Worm (Caenorhabditis elegans) whole organism, L4 larva: Measurements from ENCODE around the gene C25E10.11.

Source experiments
- T26A8.4 ChIP-seq: fragments of 200-800 bp; sonication (Bioruptor generic); IDR thresholded peaks from 2 replicates; pipeline ENCODE4 v1.3.6; 2022; ENCODE audit warnings: missing genetic modification characterization, missing compliant biosample characterization
- Y105C5A.15 ChIP-seq: fragments of 200-800 bp; sonication (Bioruptor generic); IDR thresholded peaks from 2 replicates; pipeline ENCODE4 v1.3.6; 2022; ENCODE audit warnings: missing genetic modification characterization, missing compliant biosample characterization
- ZK337.2 ChIP-seq: fragments of 200-800 bp; sonication (Bioruptor generic); IDR thresholded peaks from 2 replicates; pipeline ENCODE4 v1.3.6; 2022; ENCODE audit warnings: missing genetic modification reagents, missing genetic modification characterization, missing compliant biosample characterization
- aha-1 ChIP-seq: fragments of 150-350 bp; peaks from one replicate; lab custom pipeline; 2014; ENCODE audit warnings: missing biosample characterization, missing genetic modification characterization
- attf-4 ChIP-seq: sonication (generic microtip); optimal IDR thresholded peaks from 3 replicates; lab custom pipeline; 2017; ENCODE audit warnings: missing biosample characterization, missing genetic modification characterization
- ceh-32 ChIP-seq: sonication (generic microtip); optimal IDR thresholded peaks from 2 replicates; lab custom pipeline; 2016; ENCODE audit warnings: mild to moderate bottlenecking, missing genetic modification characterization, missing compliant biosample characterization; ENCODE audit not compliant: poor library complexity
- cey-2 ChIP-seq: sonication (generic microtip); optimal IDR thresholded peaks from 3 replicates; lab custom pipeline; 2017; ENCODE audit warnings: missing genetic modification characterization, mild to moderate bottlenecking, missing compliant biosample characterization, antibody characterized with exemption, borderline replicate concordance; ENCODE audit not compliant: insufficient read depth
- daf-19 ChIP-seq: fragments of 200-800 bp; sonication (Bioruptor generic); conservative IDR thresholded peaks from 2 replicates; pipeline ENCODE4 v1.3.6; 2022; ENCODE audit warnings: missing genetic modification characterization, missing compliant biosample characterization
- dmd-8 ChIP-seq: fragments of 200-800 bp; sonication (Bioruptor generic); IDR thresholded peaks from 2 replicates; pipeline ENCODE4 v1.3.6; 2022; ENCODE audit warnings: missing genetic modification characterization, missing compliant biosample characterization
- duxl-1 ChIP-seq: sonication (generic microtip); optimal IDR thresholded peaks from 2 replicates; lab custom pipeline; 2016; ENCODE audit warnings: mild to moderate bottlenecking, missing genetic modification characterization, moderate library complexity, missing compliant biosample characterization; ENCODE audit not compliant: poor library complexity
- gei-8 ChIP-seq: fragments of 200-800 bp; sonication (Bioruptor generic); optimal IDR thresholded peaks from 2 replicates; lab custom pipeline; 2018; ENCODE audit warnings: mild to moderate bottlenecking, missing genetic modification characterization, missing compliant biosample characterization
- hlh-30 ChIP-seq: sonication (generic microtip); optimal IDR thresholded peaks from 2 replicates; lab custom pipeline; 2017; ENCODE audit warnings: antibody characterized with exemption, mild to moderate bottlenecking, missing genetic modification characterization, missing compliant biosample characterization; ENCODE audit not compliant: insufficient read depth
- jun-1 ChIP-seq: fragments of 150-350 bp; optimal IDR thresholded peaks from 2 replicates; lab custom pipeline; 2014; ENCODE audit warnings: missing biosample characterization, missing genetic modification reagents, missing genetic modification characterization
- lim-7 ChIP-seq: fragments of 200-800 bp; sonication (Bioruptor generic); IDR thresholded peaks from 2 replicates; pipeline ENCODE4 v1.3.6; 2022; ENCODE audit warnings: missing genetic modification characterization, missing compliant biosample characterization
- lin-13 ChIP-seq: fragments of 150-350 bp; optimal IDR thresholded peaks from 2 replicates; lab custom pipeline; 2014; ENCODE audit warnings: missing biosample characterization, missing genetic modification reagents, missing genetic modification characterization
- lin-38 ChIP-seq: fragments of 200-800 bp; sonication (Bioruptor generic); IDR thresholded peaks from 2 replicates; pipeline ENCODE4 v1.3.6; 2022; ENCODE audit warnings: missing genetic modification reagents, missing genetic modification characterization, missing compliant biosample characterization
- lsy-2 ChIP-seq, 2 experiments: fragments of 150-350 bp in 1 of 2; sonication (generic microtip) in 1 of 2; optimal IDR thresholded peaks; 2 replicates each; lab custom pipeline; 2014 to 2017; ENCODE audit warnings: missing biosample characterization in 2 of 2, missing genetic modification characterization in 2 of 2
- madf-5 ChIP-seq, 2 experiments: fragments of 200-800 bp; sonication (Bioruptor generic); IDR thresholded peaks; 2 replicates each; pipeline ENCODE4 v1.3.6; 2022; ENCODE audit warnings: missing compliant biosample characterization in 2 of 2, missing genetic modification characterization in 2 of 2
- mdl-1 ChIP-seq, 2 experiments: fragments of 150-350 bp in 1 of 2; sonication (generic microtip) in 1 of 2; optimal IDR thresholded peaks; 2 replicates each; lab custom pipeline; 2014 to 2017; ENCODE audit warnings: missing biosample characterization in 2 of 2, missing genetic modification characterization in 2 of 2
- mxl-2 ChIP-seq: fragments of 200-800 bp; sonication (Bioruptor generic); conservative IDR thresholded peaks from 2 replicates; pipeline ENCODE4 v1.3.6; 2022; ENCODE audit warnings: missing genetic modification reagents, missing genetic modification characterization, missing compliant biosample characterization
- nhr-102 ChIP-seq: sonication (generic microtip); optimal IDR thresholded peaks from 2 replicates; lab custom pipeline; 2016; ENCODE audit warnings: mild to moderate bottlenecking, missing genetic modification characterization, moderate library complexity, missing compliant biosample characterization
- nhr-111 ChIP-seq: fragments of 200-800 bp; sonication (Bioruptor generic); optimal IDR thresholded peaks from 2 replicates; lab custom pipeline; 2018; ENCODE audit warnings: mild to moderate bottlenecking, missing genetic modification characterization, missing compliant biosample characterization
- nhr-237 ChIP-seq: sonication (generic microtip); optimal IDR thresholded peaks from 2 replicates; lab custom pipeline; 2017; ENCODE audit warnings: missing biosample characterization, missing genetic modification characterization
- nhr-28 ChIP-seq: fragments of 150-350 bp; optimal IDR thresholded peaks from 2 replicates; lab custom pipeline; 2014; ENCODE audit warnings: missing biosample characterization, missing genetic modification characterization
- nhr-41 ChIP-seq: fragments of 200-800 bp; sonication (Bioruptor generic); IDR thresholded peaks from 2 replicates; pipeline ENCODE4 v1.3.6; 2022; ENCODE audit warnings: missing genetic modification reagents, missing genetic modification characterization, missing compliant biosample characterization
- nhr-6 ChIP-seq: fragments of 150-350 bp; optimal IDR thresholded peaks from 2 replicates; lab custom pipeline; 2014; ENCODE audit warnings: missing biosample characterization, missing genetic modification characterization
- nhr-77 ChIP-seq: fragments of 150-350 bp; optimal IDR thresholded peaks from 2 replicates; lab custom pipeline; 2014; ENCODE audit warnings: missing biosample characterization, missing genetic modification characterization
- sdz-12 ChIP-seq: fragments of 200-800 bp; sonication (Bioruptor generic); optimal IDR thresholded peaks from 2 replicates; lab custom pipeline; 2018; ENCODE audit warnings: mild to moderate bottlenecking, missing genetic modification characterization, missing compliant biosample characterization
- set-16 ChIP-seq: fragments of 200-800 bp; sonication (Bioruptor generic); IDR thresholded peaks from 2 replicates; pipeline ENCODE4 v1.3.6; 2022; ENCODE audit warnings: missing genetic modification reagents, missing genetic modification characterization, missing compliant biosample characterization
- spr-3 ChIP-seq: fragments of 200-800 bp; sonication (Bioruptor generic); optimal IDR thresholded peaks from 2 replicates; lab custom pipeline; 2018; ENCODE audit warnings: mild to moderate bottlenecking, missing genetic modification characterization, missing compliant biosample characterization
- tag-97 ChIP-seq: fragments of 200-800 bp; sonication (Bioruptor generic); IDR thresholded peaks from 2 replicates; pipeline ENCODE4 v1.3.6; 2022; ENCODE audit warnings: missing genetic modification characterization, missing compliant biosample characterization
- unc-39 ChIP-seq: sonication (generic microtip); optimal IDR thresholded peaks from 2 replicates; lab custom pipeline; 2017; ENCODE audit warnings: missing biosample characterization, missing genetic modification characterization
- unc-62 ChIP-seq, 3 experiments: fragments of 150-350 bp in 1 of 3; sonication (generic microtip); optimal IDR thresholded peaks in 2 of 3; peaks in 1 of 3; 1 replicate in 1 of 3; 2 replicates in 2 of 3; lab custom pipeline; 2014 to 2017; ENCODE audit warnings: missing biosample characterization in 3 of 3, missing genetic modification characterization in 3 of 3, missing genetic modification reagents in 3 of 3, missing genotype in 1 of 3

C25E10.11 gene

DNA sequence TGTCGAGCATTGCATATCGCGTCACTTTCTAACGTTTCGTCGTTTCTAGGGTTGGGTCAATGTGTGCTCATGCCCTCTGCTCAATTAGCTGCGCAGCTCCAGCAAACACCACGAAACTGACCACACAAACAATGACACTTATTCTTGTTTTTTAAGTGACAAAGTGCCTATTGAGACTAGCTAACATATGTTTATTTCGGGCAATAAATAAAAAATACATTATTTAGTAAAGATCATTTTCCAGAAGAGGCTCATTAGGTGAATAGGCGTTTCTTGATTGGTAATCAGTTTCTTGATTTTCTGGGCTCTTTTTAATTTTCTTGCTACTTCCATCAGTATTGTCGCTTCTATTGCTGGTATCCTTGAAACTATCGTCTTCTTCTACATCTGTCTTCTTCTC lies 11.2 kb upstream of the C25E10.11 start, which contains the start of gene T27E4.5:
T27E4.5 (minus strand) TSS at position 101 of the 400 bp plus-strand sequence.
- TF ChIP-seq nhr-102 (tag; lab: Kevin White, UChicago) (no peak), aha-1 (peak; percentile 31), nhr-111 (GFP tag; lab: Kevin White, UChicago) (no peak), lin-13 (no peak), hlh-30 (no peak), spr-3 (GFP tag; lab: Kevin White, UChicago) (no peak)

DNA sequence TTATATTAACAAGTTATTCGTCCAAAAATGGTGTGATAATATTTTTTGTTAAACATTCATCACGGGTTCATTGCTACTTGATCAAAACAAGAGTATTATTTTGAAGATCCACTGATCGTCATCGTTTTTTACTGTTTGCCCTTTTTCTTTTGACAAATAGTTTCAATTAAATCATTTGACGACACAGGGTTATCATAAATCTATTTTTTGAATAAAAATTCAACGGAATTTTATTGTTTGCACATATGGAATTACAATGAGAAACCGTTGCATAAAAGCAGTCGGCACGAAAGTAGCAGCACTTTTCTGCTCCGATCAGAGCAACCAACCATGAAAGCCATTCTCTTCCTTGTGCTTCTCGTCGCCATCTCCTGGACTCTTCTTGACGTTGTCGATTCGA lies 9.2 kb upstream of the C25E10.11 start, which contains the start of gene fip-2:
fip-2 (plus strand) TSS at position 301 of the 400 bp plus-strand sequence.
- TF ChIP-seq sdz-12 (GFP tag; lab: Kevin White, UChicago) = no peak
- TF ChIP-seq nhr-77 (tag; lab: Kevin White, UChicago) = no peak
- TF ChIP-seq nhr-41 (GFP tag; lab: Robert Waterston, UW) = no peak
- TF ChIP-seq lim-7 (GFP tag; lab: Robert Waterston, UW) = no peak
- no peak for TF ChIP-seq dmd-8 (GFP tag; lab: Robert Waterston, UW)
- TF ChIP-seq ceh-32 (tag; lab: Kevin White, UChicago) = no peak
- no peak for TF ChIP-seq mxl-2 (GFP tag; lab: Robert Waterston, UW)
- TF ChIP-seq jun-1 = no peak
- no peak for TF ChIP-seq mdl-1 (tag; optimal IDR thresholded peaks at IDR 0.05; lab: Kevin White, UChicago)
- TF ChIP-seq unc-39 (tag; lab: Kevin White, UChicago) = no peak
- TF ChIP-seq duxl-1 (tag; lab: Kevin White, UChicago) = no peak
- TF ChIP-seq nhr-6 (tag; lab: Kevin White, UChicago) = no peak
- TF ChIP-seq, all 104 proteins: peak for 0

DNA sequence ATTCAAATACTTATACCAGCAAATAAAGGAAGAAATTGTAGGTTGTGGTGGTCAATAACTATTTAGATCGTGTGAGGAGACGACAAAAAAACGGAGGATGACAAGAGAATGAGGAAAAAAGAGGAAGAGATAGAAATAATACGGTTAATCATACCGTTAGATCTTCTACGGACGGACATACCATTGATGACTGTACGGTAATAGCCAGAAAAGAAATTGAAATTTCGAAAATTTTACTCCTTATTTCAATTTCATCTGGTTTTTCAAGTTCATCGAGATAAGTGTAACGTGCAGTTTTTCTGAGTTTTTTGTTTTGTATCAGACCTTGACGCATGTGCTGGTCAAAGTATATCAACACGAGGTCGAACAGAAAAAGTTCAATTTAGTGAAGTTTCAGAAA lies 7.4 kb upstream of the C25E10.11 start:
- peak in 1 of 2 experiments; percentile 13 for TF ChIP-seq unc-62 (GFP tag; optimal IDR thresholded peaks at IDR 0.05 in 1 of 2; lab: Kevin White, UChicago)
- TF ChIP-seq unc-62 (tag; optimal IDR thresholded peaks at IDR 0.05; lab: Kevin White, UChicago) = no peak
- no peak for TF ChIP-seq Y105C5A.15

DNA sequence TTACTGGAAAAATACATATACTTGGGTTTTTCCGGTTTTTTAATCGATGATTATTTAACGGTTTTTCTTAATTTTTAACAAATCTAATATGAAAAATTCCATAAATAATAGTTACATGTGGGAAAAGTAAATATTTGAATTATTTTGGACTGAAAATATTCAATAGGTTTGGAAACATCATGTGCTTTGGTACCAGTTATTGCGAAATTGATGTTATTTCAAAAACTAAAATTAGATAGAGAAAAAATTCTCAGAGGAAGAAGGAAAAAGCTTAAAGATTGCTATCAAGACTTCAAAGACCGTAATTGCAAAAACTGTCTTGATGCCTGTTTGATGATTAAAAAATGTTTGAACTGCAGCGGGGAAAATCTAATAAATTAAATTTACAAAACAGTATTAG lies 6.5 kb upstream of the C25E10.11 start:
- TF ChIP-seq ZK337.2 (GFP tag; lab: Robert Waterston, UW) = no peak
- TF ChIP-seq unc-62 (GFP tag; optimal IDR thresholded peaks at IDR 0.05 in 1 of 2; lab: Kevin White, UChicago) = peak in 1 of 2 experiments; percentile 70
- TF ChIP-seq unc-62 (tag; optimal IDR thresholded peaks at IDR 0.05; lab: Kevin White, UChicago) = no peak
- TF ChIP-seq, all 104 proteins: peak for 1

DNA sequence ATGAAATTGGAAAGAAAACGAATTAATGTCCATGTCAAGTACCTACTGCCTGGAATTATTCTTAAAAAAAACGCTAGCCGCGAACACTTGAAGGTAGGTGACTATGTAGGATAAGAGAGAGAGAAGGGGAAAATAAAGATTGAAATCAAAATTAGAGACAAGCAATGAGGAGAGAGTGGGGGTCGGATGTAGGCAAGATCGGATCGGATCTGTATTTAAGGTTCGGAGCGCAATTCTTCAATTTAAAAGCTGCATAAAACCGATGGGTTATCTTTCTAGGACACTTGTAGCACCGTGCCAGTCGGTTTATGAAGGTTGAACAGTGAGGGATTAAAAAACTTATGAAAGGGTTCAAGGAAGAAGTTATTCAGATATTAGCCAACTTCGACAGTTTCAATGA lies 4.6 kb upstream of the C25E10.11 start:
- TF ChIP-seq madf-5 (GFP tag; IDR thresholded peaks at IDR 0.05; lab: Robert Waterston, UW) = no peak
- no peak for TF ChIP-seq sdz-12 (GFP tag; lab: Kevin White, UChicago)

DNA sequence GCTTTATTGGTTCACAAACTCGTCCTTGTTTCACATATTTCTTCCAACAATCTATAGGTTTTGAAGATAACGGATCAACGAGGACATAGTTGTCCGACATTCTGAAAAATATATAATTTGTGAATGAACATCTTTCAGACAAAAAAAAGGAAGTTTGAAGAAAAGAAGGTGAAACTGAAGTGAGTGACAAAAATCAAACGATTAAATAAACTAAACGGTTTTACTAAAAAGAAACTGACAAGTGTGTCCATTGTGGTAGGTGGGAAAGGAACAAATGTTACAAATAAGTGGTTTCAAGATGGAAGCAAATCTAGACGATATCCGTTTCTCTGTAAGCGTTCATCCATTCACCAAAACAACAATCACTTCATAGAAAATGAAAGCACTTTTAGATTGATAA lies 3.8 kb upstream of the C25E10.11 start, which contains the start of gene C25E10.12:
C25E10.12 (minus strand) TSS at position 101 of the 400 bp plus-strand sequence.
- TF ChIP-seq gei-8 (GFP tag; lab: Kevin White, UChicago) = no peak
- no peak for TF ChIP-seq lsy-2 (tag; optimal IDR thresholded peaks at IDR 0.05; lab: Kevin White, UChicago)
- TF ChIP-seq tag-97 = no peak
- TF ChIP-seq T26A8.4 (GFP tag; lab: Robert Waterston, UW) = no peak
- TF ChIP-seq lin-38 (GFP tag; lab: Robert Waterston, UW) = no peak
- no peak for TF ChIP-seq ZK337.2 (GFP tag; lab: Robert Waterston, UW)
- no peak for TF ChIP-seq nhr-41 (GFP tag; lab: Robert Waterston, UW)
- TF ChIP-seq jun-1 = no peak
- no peak for TF ChIP-seq daf-19 (GFP tag; lab: Robert Waterston, UW)
- no peak for TF ChIP-seq unc-39 (tag; lab: Kevin White, UChicago)
- no peak for TF ChIP-seq nhr-28 (tag; lab: Kevin White, UChicago)
- no peak for TF ChIP-seq cey-2
- no peak for TF ChIP-seq nhr-237 (tag; lab: Kevin White, UChicago)
- no peak for TF ChIP-seq set-16
- no peak for TF ChIP-seq attf-4 (tag; lab: Kevin White, UChicago)
